Fruit fly (Drosophila melanogaster) whole organism, prepupa: ENCODE measurements around the gene AlkB.

Experiments
- CG10669 ChIP-seq: fragments of 200-800 bp; sonication (Bioruptor generic); optimal IDR thresholded peaks from 3 replicates; lab custom pipeline; 2018; ENCODE audit warnings: missing biosample characterization, mild to moderate bottlenecking, missing genetic modification characterization, moderate library complexity
- CG11294 ChIP-seq: fragments of 200-800 bp; sonication (Bioruptor generic); IDR thresholded peaks from 2 replicates; pipeline ENCODE4 v1.3.6; 2022; ENCODE audit warnings: missing biosample characterization, missing genetic modification characterization
- CG11762 ChIP-seq: fragments of 200-800 bp; sonication (Bioruptor generic); optimal IDR thresholded peaks from 3 replicates; lab custom pipeline; 2016; ENCODE audit warnings: missing biosample characterization, missing genetic modification characterization; ENCODE audit not compliant: insufficient read depth
- CG11902 ChIP-seq: fragments of 200-800 bp; sonication (Bioruptor generic); optimal IDR thresholded peaks from 3 replicates; lab custom pipeline; 2016; ENCODE audit warnings: missing biosample characterization, missing genetic modification characterization
- CG15336 ChIP-seq: fragments of 200-800 bp; sonication (Bioruptor generic); IDR thresholded peaks from 2 replicates; pipeline ENCODE4 v1.3.6; 2022; ENCODE audit warnings: missing biosample characterization, missing genetic modification characterization
- CG16779 ChIP-seq: fragments of 200-800 bp; sonication (Bioruptor generic); optimal IDR thresholded peaks from 3 replicates; lab custom pipeline; 2017; ENCODE audit warnings: missing biosample characterization, mild to moderate bottlenecking, missing genetic modification characterization
- CG3032 ChIP-seq: fragments of 200-800 bp; optimal IDR thresholded peaks from 2 replicates; lab custom pipeline; 2019; ENCODE audit warnings: missing biosample characterization, mild to moderate bottlenecking, missing genetic modification characterization, moderate library complexity
- CG31627 ChIP-seq: fragments of 200-800 bp; sonication (Bioruptor generic); optimal IDR thresholded peaks from 3 replicates; lab custom pipeline; 2016; ENCODE audit warnings: missing biosample characterization, missing genetic modification characterization
- CG32006 ChIP-seq: fragments of 200-800 bp; sonication (Bioruptor generic); optimal IDR thresholded peaks from 3 replicates; lab custom pipeline; 2017; ENCODE audit warnings: missing biosample characterization, mild to moderate bottlenecking, missing genetic modification characterization
- CG4318 ChIP-seq: fragments of 200-800 bp; sonication (Bioruptor generic); optimal IDR thresholded peaks from 3 replicates; lab custom pipeline; 2017; ENCODE audit warnings: missing biosample characterization, mild to moderate bottlenecking, missing genetic modification characterization
- CG6163 ChIP-seq: fragments of 200-800 bp; sonication (Bioruptor generic); IDR thresholded peaks from 3 replicates; pipeline ENCODE4 v1.3.6; 2022; ENCODE audit warnings: missing biosample characterization, missing genetic modification characterization
- CG6792 ChIP-seq: fragments of 200-800 bp; sonication (Bioruptor generic); optimal IDR thresholded peaks from 3 replicates; lab custom pipeline; 2016; ENCODE audit warnings: missing biosample characterization, missing genetic modification characterization
- CG6854 ChIP-seq: fragments of 200-800 bp; sonication (Bioruptor generic); optimal IDR thresholded peaks from 2 replicates; lab custom pipeline; 2017; ENCODE audit warnings: missing biosample characterization, mild to moderate bottlenecking, missing genetic modification characterization
- CG8319 ChIP-seq: fragments of 200-800 bp; sonication (Bioruptor generic); optimal IDR thresholded peaks from 3 replicates; lab custom pipeline; 2016; ENCODE audit warnings: missing biosample characterization, missing genetic modification characterization
- CG8632 ChIP-seq: fragments of 200-800 bp; sonication (Bioruptor generic); optimal IDR thresholded peaks from 3 replicates; lab custom pipeline; 2016; ENCODE audit warnings: missing biosample characterization, missing genetic modification characterization
- CG9139 ChIP-seq: fragments of 200-800 bp; sonication (Bioruptor generic); optimal IDR thresholded peaks from 3 replicates; lab custom pipeline; 2017; ENCODE audit warnings: missing biosample characterization, mild to moderate bottlenecking, missing genetic modification characterization
- Eip78C ChIP-seq: fragments of 200-800 bp; sonication (Bioruptor generic); peaks from one replicate; lab custom pipeline; 2016; ENCODE audit warnings: missing biosample characterization, missing genetic modification characterization
- Gug ChIP-seq: fragments of 200-800 bp; sonication (Bioruptor generic); IDR thresholded peaks from 2 replicates; pipeline ENCODE4 v1.3.6; 2022; ENCODE audit warnings: missing biosample characterization, missing genetic modification characterization
- Hr39 ChIP-seq: fragments of 200-800 bp; sonication (Bioruptor generic); optimal IDR thresholded peaks from 2 replicates; lab custom pipeline; 2016; ENCODE audit warnings: missing biosample characterization, missing genetic modification characterization
- Hr4 ChIP-seq: fragments of 200-800 bp; sonication (Bioruptor generic); optimal IDR thresholded peaks from 3 replicates; lab custom pipeline; 2016; ENCODE audit warnings: missing biosample characterization, missing genetic modification characterization
- Met ChIP-seq: fragments of 200-800 bp; sonication (Bioruptor generic); optimal IDR thresholded peaks from 3 replicates; lab custom pipeline; 2016; ENCODE audit warnings: missing biosample characterization, missing genetic modification characterization
- OdsH ChIP-seq: fragments of 200-800 bp; sonication (Bioruptor generic); optimal IDR thresholded peaks from 3 replicates; lab custom pipeline; 2016; ENCODE audit warnings: missing biosample characterization, missing genetic modification characterization
- Smox ChIP-seq: fragments of 200-800 bp; sonication (Bioruptor generic); optimal IDR thresholded peaks from 3 replicates; lab custom pipeline; 2016; ENCODE audit warnings: missing biosample characterization, missing genetic modification characterization
- Sox15 ChIP-seq: fragments of 200-800 bp; sonication (Bioruptor generic); optimal IDR thresholded peaks from 3 replicates; lab custom pipeline; 2016; ENCODE audit warnings: missing biosample characterization, missing genetic modification characterization
- achi ChIP-seq: fragments of 200-800 bp; sonication (Bioruptor generic); optimal IDR thresholded peaks from 3 replicates; lab custom pipeline; 2016; ENCODE audit warnings: missing biosample characterization, missing genetic modification characterization
- acj6 ChIP-seq: fragments of 200-800 bp; sonication (Bioruptor generic); optimal IDR thresholded peaks from 3 replicates; lab custom pipeline; 2016; ENCODE audit warnings: missing biosample characterization, missing genetic modification characterization
- dac ChIP-seq: fragments of 200-800 bp; sonication (Bioruptor generic); optimal IDR thresholded peaks from 2 replicates; lab custom pipeline; 2017; ENCODE audit warnings: missing biosample characterization, mild to moderate bottlenecking, missing genetic modification characterization
- dsx ChIP-seq: fragments of 200-800 bp; optimal IDR thresholded peaks from 3 replicates; lab custom pipeline; 2019; ENCODE audit warnings: missing biosample characterization, mild to moderate bottlenecking, missing genetic modification characterization, moderate library complexity; ENCODE audit not compliant: poor library complexity, severe bottlenecking
- eg ChIP-seq: fragments of 200-800 bp; sonication (Bioruptor generic); IDR thresholded peaks from 3 replicates; pipeline ENCODE4 v1.3.6; 2022; ENCODE audit warnings: missing biosample characterization, missing genetic modification characterization
- fd59A ChIP-seq: fragments of 200-800 bp; sonication (Bioruptor generic); optimal IDR thresholded peaks from 2 replicates; lab custom pipeline; 2017; ENCODE audit warnings: missing biosample characterization, mild to moderate bottlenecking, missing genetic modification characterization, missing genetic modification reagents
- net ChIP-seq: fragments of 200-800 bp; sonication (Bioruptor generic); optimal IDR thresholded peaks from 3 replicates; lab custom pipeline; 2016; ENCODE audit warnings: missing biosample characterization, missing genetic modification characterization
- salr ChIP-seq, 2 experiments: fragments of 200-800 bp; sonication (Bioruptor generic); optimal IDR thresholded peaks; 3 replicates each; lab custom pipeline; 2016 to 2018; ENCODE audit warnings: missing biosample characterization in 2 of 2, missing genetic modification characterization in 2 of 2, mild to moderate bottlenecking in 1 of 2
- svp ChIP-seq: fragments of 200-800 bp; sonication (Bioruptor generic); peaks from one replicate; lab custom pipeline; 2016; ENCODE audit warnings: missing biosample characterization, missing genetic modification characterization
- vri ChIP-seq: fragments of 200-800 bp; sonication (Bioruptor generic); optimal IDR thresholded peaks from 3 replicates; lab custom pipeline; 2016; ENCODE audit warnings: missing biosample characterization, mild to moderate bottlenecking, missing genetic modification characterization

Gene AlkB

dm6 chrX:15886411-15887246 lies 27.3 kb upstream of the AlkB start (continued):
- peak; percentile 75 for TF ChIP-seq CG8632 (GFP tag; lab: Kevin White, UChicago)
- TF ChIP-seq CG10669 (GFP tag; lab: Kevin White, UChicago): peak; percentile 89
- peak; percentile 39 for TF ChIP-seq CG6792 (GFP tag; lab: Kevin White, UChicago)
- TF ChIP-seq CG6163: peak; percentile 98
- peak; percentile 68 for TF ChIP-seq fd59A (GFP tag; lab: Kevin White, UChicago)
- TF ChIP-seq CG6854 (GFP tag; lab: Kevin White, UChicago): peak; percentile 89
- no peak for TF ChIP-seq Hr39 (GFP tag; lab: Kevin White, UChicago)
- peak; percentile 76 for TF ChIP-seq Gug (GFP tag; lab: Robert Waterston, UW)
- TF ChIP-seq CG9139: peak; percentile 92
- no peak for TF ChIP-seq acj6
- peak; percentile 96 for TF ChIP-seq CG16779 (tag; lab: Kevin White, UChicago)
- no peak for TF ChIP-seq vri (GFP tag; lab: Kevin White, UChicago)
- TF ChIP-seq salr (GFP tag; optimal IDR thresholded peaks at IDR 0.05; lab: Kevin White, UChicago): peak in 1 of 2 experiments; percentile 81
- peak; percentile 56; the same call in 1 of the 2 replicates for TF ChIP-seq CG11294
- TF ChIP-seq OdsH (GFP tag; lab: Kevin White, UChicago): no peak
- TF ChIP-seq CG11902 (GFP tag; lab: Kevin White, UChicago): no peak
- peak; percentile 96 for TF ChIP-seq eg (GFP tag; lab: Robert Waterston, UW)
- no peak for TF ChIP-seq Sox15
- no peak for TF ChIP-seq Smox (GFP tag; lab: Kevin White, UChicago)
- no peak for TF ChIP-seq achi (GFP tag; lab: Kevin White, UChicago)

dm6 chrX:15875569-15875968 lies 16.3 kb upstream of the AlkB start:
- TF ChIP-seq CG15336 (GFP tag; lab: Robert Waterston, UW) (no peak), CG11902 (GFP tag; lab: Kevin White, UChicago) (no peak), Hr4 (GFP tag; lab: Kevin White, UChicago) (no peak), eg (GFP tag; lab: Robert Waterston, UW) (no peak), CG8319 (GFP tag; lab: Kevin White, UChicago) (no peak), CG6854 (GFP tag; lab: Kevin White, UChicago) (no peak), Gug (GFP tag; lab: Robert Waterston, UW) (no peak), dac (GFP tag; lab: Kevin White, UChicago) (no peak), CG32006 (GFP tag; lab: Kevin White, UChicago) (no peak), CG31627 (no peak), Eip78C (GFP tag; lab: Kevin White, UChicago) (no peak), Met (no peak), achi (GFP tag; lab: Kevin White, UChicago) (no peak), CG10669 (GFP tag; lab: Kevin White, UChicago) (no peak), CG6792 (GFP tag; lab: Kevin White, UChicago) (no peak), CG11762 (GFP tag; lab: Kevin White, UChicago) (no peak), Hr39 (GFP tag; lab: Kevin White, UChicago) (no peak), dsx (GFP tag; lab: Kevin White, UChicago) (no peak), net (no peak)

dm6 chrX:15874437-15874836 lies 15.2 kb upstream of the AlkB start:
- TF ChIP-seq svp (peak; percentile 94), CG4318 (GFP tag; lab: Kevin White, UChicago) (no peak), CG8319 (GFP tag; lab: Kevin White, UChicago) (no peak), CG3032 (tag; lab: Kevin White, UChicago) (no peak), CG16779 (tag; lab: Kevin White, UChicago) (no peak)
